Fruit fly (Drosophila melanogaster) whole organism, embryonic: ENCODE measurements around the gene Vinc.

ENCODE experiments used
- Abd-B ChIP-seq: fragments of 200-800 bp; sonication (Bioruptor generic); optimal IDR thresholded peaks from 2 replicates; lab custom pipeline; 2018; ENCODE audit warnings: missing biosample characterization, mild to moderate bottlenecking, missing genetic modification characterization, moderate library complexity
- Blimp-1 ChIP-seq: fragments of 200-800 bp; sonication (Bioruptor generic); optimal IDR thresholded peaks from 3 replicates; lab custom pipeline; 2018; ENCODE audit warnings: missing biosample characterization, missing genetic modification characterization, mild to moderate bottlenecking, moderate library complexity, missing genetic modification reagents
- CG10209 ChIP-seq: fragments of 200-800 bp; sonication (Bioruptor generic); optimal IDR thresholded peaks from 3 replicates; lab custom pipeline; 2017; ENCODE audit warnings: missing biosample characterization, mild to moderate bottlenecking, missing genetic modification characterization, missing genetic modification reagents
- CG10543 ChIP-seq: fragments of 200-800 bp; sonication (Bioruptor generic); optimal IDR thresholded peaks from 3 replicates; lab custom pipeline; 2017; ENCODE audit warnings: missing biosample characterization, mild to moderate bottlenecking, missing genetic modification characterization, moderate library complexity
- CG10979 ChIP-seq: fragments of 200-800 bp; sonication (Bioruptor generic); optimal IDR thresholded peaks from 2 replicates; lab custom pipeline; 2018; ENCODE audit warnings: missing biosample characterization, mild to moderate bottlenecking, missing genetic modification characterization, moderate library complexity
- CG12236 ChIP-seq: fragments of 200-800 bp; sonication (Bioruptor generic); optimal IDR thresholded peaks from 2 replicates; lab custom pipeline; 2016; ENCODE audit warnings: missing biosample characterization, missing genetic modification characterization
- CG12299 ChIP-seq: fragments of 200-800 bp; sonication (Bioruptor generic); optimal IDR thresholded peaks from 2 replicates; lab custom pipeline; 2018; ENCODE audit warnings: missing biosample characterization, mild to moderate bottlenecking, missing genetic modification characterization
- CG12391 ChIP-seq: fragments of 200-800 bp; sonication (Bioruptor generic); optimal IDR thresholded peaks from 3 replicates; lab custom pipeline; 2018; ENCODE audit warnings: missing biosample characterization, mild to moderate bottlenecking, missing genetic modification characterization, moderate library complexity
- CG13624 ChIP-seq: fragments of 200-800 bp; sonication (Bioruptor generic); optimal IDR thresholded peaks from 2 replicates; lab custom pipeline; 2016; ENCODE audit warnings: missing biosample characterization, missing genetic modification characterization
- CG16779 ChIP-seq: fragments of 200-800 bp; sonication (Bioruptor generic); IDR thresholded peaks from 2 replicates; pipeline ENCODE4 v1.3.6; 2022; ENCODE audit warnings: missing biosample characterization, missing genetic modification characterization
- CG18011 ChIP-seq: fragments of 200-800 bp; sonication (Bioruptor generic); optimal IDR thresholded peaks from 2 replicates; lab custom pipeline; 2017; ENCODE audit warnings: missing biosample characterization, missing genetic modification characterization, mild to moderate bottlenecking, moderate library complexity, missing genotype
- CG2116 ChIP-seq: fragments of 200-800 bp; sonication (Bioruptor generic); optimal IDR thresholded peaks from 3 replicates; lab custom pipeline; 2018; ENCODE audit warnings: missing biosample characterization, mild to moderate bottlenecking, missing genetic modification characterization
- CG2129 ChIP-seq: fragments of 200-800 bp; sonication (Bioruptor generic); IDR thresholded peaks from 2 replicates; pipeline ENCODE4 v1.3.6; 2022; ENCODE audit warnings: missing biosample characterization, missing genetic modification characterization; ENCODE audit not compliant: partially characterized antibody
- CG2678 ChIP-seq: fragments of 200-800 bp; sonication (Bioruptor generic); optimal IDR thresholded peaks from 3 replicates; lab custom pipeline; 2019; ENCODE audit warnings: missing biosample characterization, mild to moderate bottlenecking, missing genetic modification characterization, moderate library complexity
- CG3065 ChIP-seq: fragments of 200-800 bp; sonication (Bioruptor generic); optimal IDR thresholded peaks from 2 replicates; lab custom pipeline; 2016; ENCODE audit warnings: missing biosample characterization, missing genetic modification characterization
- CG3995 ChIP-seq: fragments of 200-800 bp; sonication (Bioruptor generic); optimal IDR thresholded peaks from 3 replicates; lab custom pipeline; 2016; ENCODE audit warnings: missing biosample characterization, missing genetic modification characterization
- CG5245 ChIP-seq: fragments of 200-800 bp; sonication (Bioruptor generic); optimal IDR thresholded peaks from 3 replicates; lab custom pipeline; 2016; ENCODE audit warnings: missing biosample characterization, missing genetic modification characterization
- CG5953 ChIP-seq: fragments of 200-800 bp; sonication (Bioruptor generic); IDR thresholded peaks from 2 replicates; pipeline ENCODE4 v1.3.6; 2022; ENCODE audit warnings: missing biosample characterization, missing genetic modification characterization
- CTCF ChIP-seq: fragments of 200-800 bp; sonication (Bioruptor generic); optimal IDR thresholded peaks from 2 replicates; lab custom pipeline; 2017; ENCODE audit warnings: missing biosample characterization, mild to moderate bottlenecking, missing genetic modification characterization, moderate library complexity
- Dek ChIP-seq: fragments of 200-800 bp; sonication (Bioruptor generic); optimal IDR thresholded peaks from 3 replicates; lab custom pipeline; 2019; ENCODE audit warnings: missing biosample characterization, mild to moderate bottlenecking, missing genetic modification characterization, moderate library complexity
- Dfd ChIP-seq, 2 experiments: fragments of >200 bp; optimal IDR thresholded peaks; 2 replicates each; lab custom pipeline; 2017; ENCODE audit warnings: missing biosample characterization in 2 of 2, missing genetic modification characterization in 2 of 2
- Dref ChIP-seq: fragments of 200-800 bp; sonication (Bioruptor generic); IDR thresholded peaks from 2 replicates; pipeline ENCODE4 v1.3.6; 2022; ENCODE audit warnings: missing biosample characterization, missing genetic modification characterization
- Gsc ChIP-seq: fragments of 200-800 bp; sonication (Bioruptor generic); IDR thresholded peaks from 2 replicates; pipeline ENCODE4 v1.3.6; 2022; ENCODE audit warnings: missing biosample characterization, missing genetic modification characterization
- Hand ChIP-seq: fragments of 200-800 bp; sonication (Bioruptor generic); optimal IDR thresholded peaks from 2 replicates; lab custom pipeline; 2017; ENCODE audit warnings: mild to moderate bottlenecking, missing biosample characterization, missing genetic modification reagents, missing genetic modification characterization
- HmgZ ChIP-seq: fragments of 200-800 bp; sonication (Bioruptor generic); optimal IDR thresholded peaks from 2 replicates; lab custom pipeline; 2018; ENCODE audit warnings: missing biosample characterization, mild to moderate bottlenecking, missing genetic modification characterization
- Hr51 ChIP-seq, 2 experiments: fragments of 200-800 bp; sonication (Bioruptor generic); optimal IDR thresholded peaks; 2 replicates in 1 of 2; 3 replicates in 1 of 2; lab custom pipeline; 2016 to 2018; ENCODE audit warnings: missing biosample characterization in 2 of 2, missing genetic modification characterization in 2 of 2, mild to moderate bottlenecking in 1 of 2, moderate library complexity in 1 of 2
- NfI ChIP-seq: fragments of 200-800 bp; sonication (Bioruptor generic); optimal IDR thresholded peaks from 3 replicates; lab custom pipeline; 2018; ENCODE audit warnings: missing biosample characterization, mild to moderate bottlenecking, missing genetic modification characterization, moderate library complexity
- Ptx1 ChIP-seq: fragments of 200-800 bp; sonication (Bioruptor generic); IDR thresholded peaks from 2 replicates; pipeline ENCODE4 v1.3.6; 2022; ENCODE audit warnings: missing biosample characterization, missing genetic modification characterization
- Side ChIP-seq: fragments of 200-800 bp; sonication (Bioruptor generic); optimal IDR thresholded peaks from 2 replicates; lab custom pipeline; 2016; ENCODE audit warnings: missing biosample characterization, missing genetic modification characterization
- Sox102F ChIP-seq: fragments of 200-800 bp; sonication (Bioruptor generic); optimal IDR thresholded peaks from 2 replicates; lab custom pipeline; 2018; ENCODE audit warnings: missing biosample characterization, mild to moderate bottlenecking, missing genetic modification characterization, moderate library complexity
- Sry-β ChIP-seq: fragments of 200-800 bp; sonication (Bioruptor generic); optimal IDR thresholded peaks from 2 replicates; lab custom pipeline; 2018; ENCODE audit warnings: missing biosample characterization, mild to moderate bottlenecking, missing genetic modification characterization, moderate library complexity
- Stat92E ChIP-seq, 3 experiments: fragments of >200 bp in 2 of 3; fragments of 200-800 bp in 1 of 3; sonication (Bioruptor generic) in 1 of 3; optimal IDR thresholded peaks; 2 replicates each; lab custom pipeline; 2017 to 2019; ENCODE audit warnings: missing biosample characterization in 3 of 3, missing genetic modification characterization in 3 of 3, mild to moderate bottlenecking in 1 of 3, moderate library complexity in 1 of 3
- Taf1 ChIP-seq: fragments of 200-800 bp; sonication (Bioruptor generic); IDR thresholded peaks from 2 replicates; pipeline ENCODE4 v1.3.6; 2022; ENCODE audit warnings: missing biosample characterization, missing genetic modification characterization
- Usf ChIP-seq: fragments of 200-800 bp; sonication (Bioruptor generic); optimal IDR thresholded peaks from 2 replicates; lab custom pipeline; 2017; ENCODE audit warnings: missing genotype, missing biosample characterization, missing genetic modification characterization
- Xrp1 ChIP-seq: fragments of 200-800 bp; sonication (Bioruptor generic); IDR thresholded peaks from 2 replicates; pipeline ENCODE4 v1.3.6; 2022; ENCODE audit warnings: missing biosample characterization, missing genetic modification characterization
- ac ChIP-seq: fragments of 200-800 bp; sonication (Bioruptor generic); optimal IDR thresholded peaks from 3 replicates; lab custom pipeline; 2017; ENCODE audit warnings: missing biosample characterization, mild to moderate bottlenecking, missing genetic modification characterization
- ash1 ChIP-seq: fragments of 200-800 bp; sonication (Bioruptor generic); optimal IDR thresholded peaks from 2 replicates; lab custom pipeline; 2018; ENCODE audit warnings: missing biosample characterization, mild to moderate bottlenecking, missing genetic modification characterization
- bcd ChIP-seq: fragments of 200-800 bp; sonication (Bioruptor generic); optimal IDR thresholded peaks from 2 replicates; lab custom pipeline; 2017; ENCODE audit warnings: missing biosample characterization, mild to moderate bottlenecking, missing genetic modification characterization
- bigmax ChIP-seq: fragments of 200-800 bp; sonication (Bioruptor generic); optimal IDR thresholded peaks from 2 replicates; lab custom pipeline; 2018; ENCODE audit warnings: missing biosample characterization, mild to moderate bottlenecking, missing genetic modification characterization
- fd96Cb ChIP-seq: fragments of 200-800 bp; sonication (Bioruptor generic); optimal IDR thresholded peaks from 2 replicates; lab custom pipeline; 2018; ENCODE audit warnings: missing biosample characterization, mild to moderate bottlenecking, missing genetic modification characterization, moderate library complexity
- gro ChIP-seq: fragments of 200-800 bp; sonication (Bioruptor generic); optimal IDR thresholded peaks from 2 replicates; lab custom pipeline; 2016; ENCODE audit warnings: missing biosample characterization, missing genetic modification characterization
- h ChIP-seq: fragments of >200 bp; optimal IDR thresholded peaks from 2 replicates; lab custom pipeline; 2017
- hbn ChIP-seq: fragments of 200-800 bp; sonication (Bioruptor generic); IDR thresholded peaks from 2 replicates; pipeline ENCODE4 v1.3.6; 2022; ENCODE audit warnings: missing biosample characterization, missing genetic modification characterization; ENCODE audit not compliant: partially characterized antibody
- inv ChIP-seq: fragments of 200-800 bp; sonication (Bioruptor generic); IDR thresholded peaks from 2 replicates; pipeline ENCODE4 v1.3.6; 2022; ENCODE audit warnings: missing biosample characterization, missing genetic modification characterization; ENCODE audit not compliant: partially characterized antibody
- jigr1 ChIP-seq: fragments of 200-800 bp; sonication (Bioruptor generic); IDR thresholded peaks from 3 replicates; pipeline ENCODE4 v1.3.6; 2022; ENCODE audit warnings: missing biosample characterization, missing genetic modification characterization
- salm ChIP-seq: fragments of 200-800 bp; sonication (Bioruptor generic); optimal IDR thresholded peaks from 2 replicates; lab custom pipeline; 2018; ENCODE audit warnings: missing biosample characterization, mild to moderate bottlenecking, missing genetic modification characterization
- sug ChIP-seq: fragments of 200-800 bp; optimal IDR thresholded peaks from 2 replicates; lab custom pipeline; 2019; ENCODE audit warnings: missing biosample characterization, mild to moderate bottlenecking, missing genetic modification characterization, moderate library complexity
- tap ChIP-seq: fragments of 200-800 bp; optimal IDR thresholded peaks from 3 replicates; lab custom pipeline; 2019; ENCODE audit warnings: missing biosample characterization, mild to moderate bottlenecking, missing genetic modification characterization, moderate library complexity
- unc-4 ChIP-seq: fragments of 200-800 bp; sonication (Bioruptor generic); IDR thresholded peaks from 2 replicates; pipeline ENCODE4 v1.3.6; 2022; ENCODE audit warnings: missing biosample characterization, missing genetic modification characterization; ENCODE audit not compliant: partially characterized antibody

Vinc gene

dm6 chrX:2222181-2222790 is at the start of gene Vinc:
TSS of gene Vinc (minus strand) at chrX:2222567.
- peak; percentile 85 for TF ChIP-seq Blimp-1 (GFP tag; lab: Kevin White, UChicago)
- TF ChIP-seq Taf1, result peak; percentile 84
- peak; percentile 44 for TF ChIP-seq Abd-B
- TF ChIP-seq CG5953 (GFP tag; lab: Robert Waterston, UW), result peak; percentile 61
- TF ChIP-seq CG12391 (tag; lab: Kevin White, UChicago), result peak; percentile 76
- no peak for TF ChIP-seq CG16779
- TF ChIP-seq Sox102F (GFP tag; lab: Kevin White, UChicago), result no peak
- TF ChIP-seq NfI (GFP tag; lab: Kevin White, UChicago), result peak; percentile 83
- TF ChIP-seq CG2116 (GFP tag; lab: Kevin White, UChicago), result peak; percentile 38
- peak in 1 of 2 experiments; percentile 38 for TF ChIP-seq Hr51 (GFP tag; optimal IDR thresholded peaks at IDR 0.05; lab: Kevin White, UChicago)
- TF ChIP-seq Gsc (GFP tag; lab: Robert Waterston, UW), result 0 out of 2 replicates have a peak, but pooled peaks have one; percentile 38
- TF ChIP-seq CG2678, result peak; percentile 96
- peak; percentile 35 for TF ChIP-seq ash1 (GFP tag; lab: Kevin White, UChicago)
- peak; percentile 89 for TF ChIP-seq CG10979
- TF ChIP-seq CG10543, result peak; percentile 96
- no peak for TF ChIP-seq Dfd (GFP tag; optimal IDR thresholded peaks at IDR 0.05; lab: Kevin White, UChicago)
- peak; percentile 88 for TF ChIP-seq Side (GFP tag; lab: Kevin White, UChicago)
- peak; percentile 38 for TF ChIP-seq CTCF
- TF ChIP-seq gro (GFP tag; lab: Kevin White, UChicago), result peak; percentile 66
- no peak for TF ChIP-seq h (lab: Kevin White, UChicago)
- TF ChIP-seq HmgZ (tag; lab: Kevin White, UChicago), result peak; percentile 88
- peak; percentile 53 for TF ChIP-seq CG18011 (GFP tag; lab: Kevin White, UChicago)
- no peak for TF ChIP-seq ac
- TF ChIP-seq hbn, result no peak
- peak; percentile 77 for TF ChIP-seq CG12299 (tag; lab: Kevin White, UChicago)
- peak; percentile 92 for TF ChIP-seq bcd (GFP tag; lab: Kevin White, UChicago)
- TF ChIP-seq tap (tag; lab: Kevin White, UChicago), result peak; percentile 82
- peak; percentile 85 for TF ChIP-seq fd96Cb (tag; lab: Kevin White, UChicago)
- TF ChIP-seq CG5245 (GFP tag; lab: Kevin White, UChicago), result peak; percentile 67
- TF ChIP-seq unc-4 (GFP tag; lab: Robert Waterston, UW), result no peak
- peak; percentile 89 for TF ChIP-seq CG10209
- peak; percentile 48 for TF ChIP-seq salm (tag; lab: Kevin White, UChicago)
- TF ChIP-seq sug (tag; lab: Kevin White, UChicago), result peak; percentile 98
- TF ChIP-seq CG3995 (GFP tag; lab: Kevin White, UChicago), result peak; percentile 41
- TF ChIP-seq CG12236 (GFP tag; lab: Kevin White, UChicago), result peak; percentile 43
- TF ChIP-seq Stat92E (GFP tag; optimal IDR thresholded peaks at IDR 0.05; lab: Kevin White, UChicago), result peak in 1 of 3 experiments; percentile 42
- peak; percentile 83 for TF ChIP-seq Dek (tag; lab: Kevin White, UChicago)
- peak; percentile 36 for TF ChIP-seq Usf
- peak; percentile 53 for TF ChIP-seq Sry-β
- no peak for TF ChIP-seq CG2129 (GFP tag; lab: Robert Waterston, UW)
- no peak for TF ChIP-seq CG3065 (GFP tag; lab: Kevin White, UChicago)
- TF ChIP-seq Ptx1 (GFP tag; lab: Robert Waterston, UW), result peak; percentile 90
- peak; percentile 91 for TF ChIP-seq CG13624 (GFP tag; lab: Kevin White, UChicago)
- TF ChIP-seq Dref (GFP tag; lab: Robert Waterston, UW), result peak; percentile 85
- TF ChIP-seq bigmax (GFP tag; lab: Kevin White, UChicago), result no peak
- TF ChIP-seq inv (GFP tag; lab: Robert Waterston, UW), result no peak
- TF ChIP-seq Xrp1 (GFP tag; lab: Robert Waterston, UW), result peak; percentile 91
- 0 out of 3 replicates have a peak, but pooled peaks have one; percentile 40 for TF ChIP-seq jigr1 (GFP tag; lab: Robert Waterston, UW)
- TF ChIP-seq Hand, result peak; percentile 86
